Worm (Caenorhabditis elegans): ENCODE measurements around the gene srx-125.
A peak's percentile ranks its signal among the peaks of the same experiment; 100 is the strongest.

srx-125 gene

DNA sequence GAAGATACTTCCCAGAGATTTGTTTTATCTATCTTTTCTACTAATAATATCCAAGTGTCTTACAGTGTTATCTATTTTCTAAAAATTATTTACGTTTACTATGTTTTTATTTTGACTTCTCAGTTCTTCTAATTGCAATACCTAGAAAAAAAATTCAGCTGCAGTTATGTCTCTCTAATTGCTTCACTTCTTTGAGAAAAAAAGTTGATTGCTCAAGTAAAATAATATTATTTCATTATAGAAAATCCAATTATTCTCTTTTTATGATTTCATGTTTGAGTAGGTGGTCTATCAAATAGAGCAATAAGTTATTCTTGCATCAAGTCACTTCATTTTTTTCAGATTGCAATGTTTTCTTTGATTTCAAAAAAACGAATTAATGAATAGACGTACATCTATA, 636 bp upstream of the srx-125 start:
- no peak for TF ChIP-seq lin-39 (tag; optimal IDR thresholded peaks at IDR 0.05)
- no peak for TF ChIP-seq sem-4 (tag; optimal IDR thresholded peaks at IDR 0.05)
- no peak for TF ChIP-seq sma-3 (GFP tag; optimal IDR thresholded peaks at IDR 0.05)
- no peak for TF ChIP-seq ztf-4 (tag; optimal IDR thresholded peaks at IDR 0.05)
- TF ChIP-seq F13H6.1 (tag; optimal IDR thresholded peaks at IDR 0.05), result no peak
- no peak for TF ChIP-seq mbf-1 (tag; optimal IDR thresholded peaks at IDR 0.05)
- no peak for TF ChIP-seq crh-2 (tag; optimal IDR thresholded peaks at IDR 0.05)
- no peak for TF ChIP-seq snpc-4 (tag; optimal IDR thresholded peaks at IDR 0.05)
- TF ChIP-seq skn-1 (tag; optimal IDR thresholded peaks at IDR 0.05), result no peak
- no peak for TF ChIP-seq nhr-23 (tag; optimal IDR thresholded peaks at IDR 0.05)
- no peak for TF ChIP-seq nhr-25 (tag; optimal IDR thresholded peaks at IDR 0.05)
- TF ChIP-seq egl-27 (tag; optimal IDR thresholded peaks at IDR 0.05), result no peak
- no peak for TF ChIP-seq unc-39 (tag; optimal IDR thresholded peaks at IDR 0.05)
- no peak for TF ChIP-seq mab-5 (tag; optimal IDR thresholded peaks at IDR 0.05)
- TF ChIP-seq fos-1 (tag; optimal IDR thresholded peaks at IDR 0.05), result no peak
- TF ChIP-seq elt-3 (tag; optimal IDR thresholded peaks at IDR 0.05), result no peak
- TF ChIP-seq mdl-1 (tag; optimal IDR thresholded peaks at IDR 0.05), result no peak
- TF ChIP-seq peb-1 (tag; optimal IDR thresholded peaks at IDR 0.05), result no peak
- TF ChIP-seq nhr-129 (tag; optimal IDR thresholded peaks at IDR 0.05), result no peak

DNA sequence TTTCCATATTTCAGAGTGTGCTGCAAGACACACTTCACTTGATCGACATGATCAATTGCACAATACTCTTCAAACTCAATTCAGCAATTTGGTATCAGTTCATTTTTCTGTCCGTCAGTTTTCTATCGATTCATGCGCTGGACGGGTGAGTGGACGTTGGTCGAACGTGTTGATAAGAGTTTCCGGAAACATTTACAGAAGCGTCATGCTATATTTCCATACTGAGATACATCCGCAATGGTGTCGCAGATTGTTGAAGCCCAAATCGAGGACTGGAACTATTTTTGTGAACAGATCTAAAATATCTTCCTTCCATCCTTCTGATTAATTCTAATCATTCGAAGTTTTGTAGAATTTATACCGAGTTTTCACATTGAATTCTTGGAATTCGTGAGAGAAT, 2.5 kb downstream of the srx-125 start:
- TF ChIP-seq nhr-21 (tag; optimal IDR thresholded peaks at IDR 0.05), result peak; percentile 31
- TF ChIP-seq mbf-1 (tag; optimal IDR thresholded peaks at IDR 0.05), result no peak
- TF ChIP-seq sma-3 (GFP tag; optimal IDR thresholded peaks at IDR 0.05), result peak; percentile 45
- TF ChIP-seq ztf-4 (tag; optimal IDR thresholded peaks at IDR 0.05), result no peak
- no peak for TF ChIP-seq skn-1 (tag; optimal IDR thresholded peaks at IDR 0.05)
- TF ChIP-seq egl-27 (tag; optimal IDR thresholded peaks at IDR 0.05), result no peak
- no peak for TF ChIP-seq nhr-10 (tag; optimal IDR thresholded peaks at IDR 0.05)
- no peak for TF ChIP-seq elt-1 (tag; optimal IDR thresholded peaks at IDR 0.05)
- TF ChIP-seq fos-1 (tag; optimal IDR thresholded peaks at IDR 0.05), result peak; percentile 63
- TF ChIP-seq nhr-237 (tag; optimal IDR thresholded peaks at IDR 0.05), result no peak
- no peak for TF ChIP-seq ztf-11 (tag; optimal IDR thresholded peaks at IDR 0.05)
- no peak for TF ChIP-seq R02D3.7 (tag; optimal IDR thresholded peaks at IDR 0.05)
- TF ChIP-seq F13H6.1 (tag; optimal IDR thresholded peaks at IDR 0.05), result peak; percentile 1
- TF ChIP-seq zag-1 (tag; optimal IDR thresholded peaks at IDR 0.05), result no peak
- TF ChIP-seq sma-9 (GFP tag; optimal IDR thresholded peaks at IDR 0.05), result peak; percentile 15
- TF ChIP-seq sma-9 (tag; optimal IDR thresholded peaks at IDR 0.05), result no peak
- TF ChIP-seq gmeb-1 (tag; optimal IDR thresholded peaks at IDR 0.05), result peak; percentile 32
- TF ChIP-seq Y55F3AM.14 (GFP tag; optimal IDR thresholded peaks at IDR 0.05), result no peak
- no peak for TF ChIP-seq lin-11 (tag; optimal IDR thresholded peaks at IDR 0.05)
- no peak for TF ChIP-seq snpc-4 (tag; optimal IDR thresholded peaks at IDR 0.05)
- no peak for TF ChIP-seq sem-4 (tag; optimal IDR thresholded peaks at IDR 0.05)
- no peak for TF ChIP-seq lin-13 (GFP tag; optimal IDR thresholded peaks at IDR 0.05)
- no peak for TF ChIP-seq dmd-4 (tag; optimal IDR thresholded peaks at IDR 0.05)
- no peak for TF ChIP-seq aly-2 (tag; optimal IDR thresholded peaks at IDR 0.05)
- TF ChIP-seq C34F6.9 (tag; optimal IDR thresholded peaks at IDR 0.05), result no peak
- TF ChIP-seq peb-1 (tag; optimal IDR thresholded peaks at IDR 0.05), result no peak
- TF ChIP-seq lin-39 (tag; optimal IDR thresholded peaks at IDR 0.05), result no peak
- TF ChIP-seq nhr-77 (tag; optimal IDR thresholded peaks at IDR 0.05), result no peak
- peak; percentile 39 for TF ChIP-seq crh-2 (tag; optimal IDR thresholded peaks at IDR 0.05)
- TF ChIP-seq nhr-11 (tag; optimal IDR thresholded peaks at IDR 0.05), result no peak

DNA sequence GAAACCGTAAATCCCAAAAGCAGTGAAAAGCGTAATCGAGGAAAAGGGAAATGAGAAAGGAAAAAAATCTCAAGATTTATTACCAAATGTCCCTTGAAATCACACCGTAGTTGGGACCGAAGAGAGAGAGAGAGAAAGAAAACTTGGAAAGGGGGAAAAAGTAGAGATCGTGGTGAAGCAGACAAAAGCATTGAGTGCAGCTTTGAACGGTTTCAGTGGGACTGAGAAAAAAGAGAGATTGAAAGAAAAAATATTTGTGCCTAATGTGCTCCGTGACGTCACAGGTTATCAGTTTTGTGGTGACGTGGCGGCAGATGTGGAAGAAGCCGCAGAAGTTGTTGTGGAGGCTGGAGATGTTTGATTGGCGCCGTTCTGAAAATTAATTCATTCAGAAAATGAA, 3.1 kb downstream of the srx-125 start:
- TF ChIP-seq F13H6.1 (tag; optimal IDR thresholded peaks at IDR 0.05) (no peak), nhr-23 (tag; optimal IDR thresholded peaks at IDR 0.05) (no peak), ztf-4 (tag; optimal IDR thresholded peaks at IDR 0.05) (no peak), nhr-10 (tag; optimal IDR thresholded peaks at IDR 0.05) (no peak), ztf-11 (tag; optimal IDR thresholded peaks at IDR 0.05) (no peak)

DNA sequence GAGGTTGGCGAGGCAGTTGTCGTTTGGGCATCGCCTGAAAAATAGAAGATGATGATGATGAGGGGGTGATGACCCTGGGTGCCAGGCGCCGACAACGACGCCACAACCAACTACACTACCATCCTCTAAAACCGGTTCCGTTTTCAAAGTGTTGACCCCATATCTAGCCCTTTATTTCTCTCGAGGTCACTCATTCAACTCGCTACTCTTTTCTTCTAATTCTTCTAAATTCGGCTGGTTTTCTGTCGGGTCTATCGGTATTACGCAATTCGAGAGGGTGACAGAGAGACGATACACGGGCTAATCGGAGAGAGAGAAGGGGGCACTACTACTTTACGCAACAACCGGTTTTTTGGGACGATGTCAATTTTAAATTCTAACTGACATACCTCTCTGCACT, 4.2 kb downstream of the srx-125 start:
- TF ChIP-seq nhr-129 (tag; optimal IDR thresholded peaks at IDR 0.05) (peak; percentile 87), nhr-11 (tag; optimal IDR thresholded peaks at IDR 0.05) (no peak), egl-27 (tag; optimal IDR thresholded peaks at IDR 0.05) (peak; percentile 79), gmeb-1 (tag; optimal IDR thresholded peaks at IDR 0.05) (peak; percentile 63), sem-4 (tag; optimal IDR thresholded peaks at IDR 0.05) (peak; percentile 77), nhr-25 (tag; optimal IDR thresholded peaks at IDR 0.05) (peak; percentile 99), crh-2 (tag; optimal IDR thresholded peaks at IDR 0.05) (peak; percentile 76), sma-9 (GFP tag; optimal IDR thresholded peaks at IDR 0.05) (peak; percentile 77), sma-9 (tag; optimal IDR thresholded peaks at IDR 0.05) (no peak), nhr-77 (tag; optimal IDR thresholded peaks at IDR 0.05) (no peak), ceh-16 (tag; optimal IDR thresholded peaks at IDR 0.05) (peak; percentile 92), mdl-1 (tag; optimal IDR thresholded peaks at IDR 0.05) (peak in 1 of 2 experiments; percentile 48), sma-3 (GFP tag; optimal IDR thresholded peaks at IDR 0.05) (peak; percentile 81), lin-39 (tag; optimal IDR thresholded peaks at IDR 0.05) (no peak), nhr-21 (tag; optimal IDR thresholded peaks at IDR 0.05) (peak; percentile 89), ztf-11 (tag; optimal IDR thresholded peaks at IDR 0.05) (no peak), fos-1 (tag; optimal IDR thresholded peaks at IDR 0.05) (peak; percentile 74), blmp-1 (tag; optimal IDR thresholded peaks at IDR 0.05; ENCODE audit: insufficient read depth) (peak; percentile 76), ztf-4 (tag; optimal IDR thresholded peaks at IDR 0.05) (peak; percentile 58), F13H6.1 (tag; optimal IDR thresholded peaks at IDR 0.05) (peak; percentile 83), C34F6.9 (tag; optimal IDR thresholded peaks at IDR 0.05) (peak; percentile 35), Y55F3AM.14 (GFP tag; optimal IDR thresholded peaks at IDR 0.05) (no peak), lsy-2 (tag; optimal IDR thresholded peaks at IDR 0.05) (peak in 1 of 2 experiments; percentile 58), dmd-4 (tag; optimal IDR thresholded peaks at IDR 0.05) (no peak), lin-13 (GFP tag; optimal IDR thresholded peaks at IDR 0.05) (peak; percentile 64)
